Fruit fly (Drosophila melanogaster): ENCODE data around the gene Gem3.

- TF ChIP-seq psq (optimal IDR thresholded peaks at IDR 0.05) (no peak), usp (GFP tag; optimal IDR thresholded peaks at IDR 0.05) (no peak), Dll (optimal IDR thresholded peaks at IDR 0.05) (no peak)
Observed at dm6 chr3L:10431883-10432282, 31.0 kb downstream of the Gem3 start, which contains the start of gene Ir67b.

Data from whole organism.